Worm (Caenorhabditis elegans): ENCODE results near the gene mig-17.

The mig-17 gene

DNA sequence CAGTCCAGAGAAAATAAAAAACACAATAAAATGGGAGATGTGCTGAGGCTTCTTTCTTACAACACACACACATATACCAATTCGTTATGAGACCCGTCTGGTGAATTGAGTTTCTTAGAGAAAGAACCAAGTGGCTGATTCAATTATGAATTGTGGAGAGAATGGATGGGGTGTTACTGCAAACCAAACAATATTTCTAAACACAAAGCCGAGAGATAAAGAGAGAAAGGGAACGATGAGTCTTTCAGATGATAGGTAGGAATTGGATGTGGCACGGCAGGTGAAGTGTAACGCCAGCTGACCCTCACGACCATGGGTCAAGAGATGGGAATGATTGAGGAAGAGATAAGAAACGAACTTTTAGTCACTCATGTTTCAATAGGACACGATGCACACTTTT is at the start of gene mig-17:
Gene mig-17 (plus strand): TSS at position 389 of the 400 bp plus-strand sequence.
- TF ChIP-seq tra-1 (GFP tag; IDR thresholded peaks at IDR 0.05) (no peak), ama-1 (optimal IDR thresholded peaks at IDR 0.05) (no peak), mdt-29 (GFP tag; IDR thresholded peaks at IDR 0.05) (no peak), ceh-82 (tag; optimal IDR thresholded peaks at IDR 0.05) (no peak), mxl-2 (GFP tag; conservative IDR thresholded peaks at IDR 0.05) (no peak), T20F7.1 (GFP tag; optimal IDR thresholded peaks at IDR 0.05) (no peak), Y105C5A.15 (GFP tag; IDR thresholded peaks at IDR 0.05) (no peak), dpl-1 (GFP tag; optimal IDR thresholded peaks at IDR 0.05) (no peak), spr-1 (tag; optimal IDR thresholded peaks at IDR 0.05) (no peak), lin-29 (GFP tag; IDR thresholded peaks at IDR 0.05) (no peak), ceh-62 (tag; optimal IDR thresholded peaks at IDR 0.05) (no peak), F37D6.2 (tag; optimal IDR thresholded peaks at IDR 0.05) (no peak), madf-9 (GFP tag; conservative IDR thresholded peaks at IDR 0.05) (no peak), nhr-25 (tag; optimal IDR thresholded peaks at IDR 0.05; ENCODE audit: borderline replicate concordance, insufficient read depth) (no peak), zip-11 (GFP tag; IDR thresholded peaks at IDR 0.05) (no peak), arid-1 (GFP tag; conservative IDR thresholded peaks at IDR 0.05) (no peak), lsy-2 (tag; optimal IDR thresholded peaks at IDR 0.05) (no peak)

DNA sequence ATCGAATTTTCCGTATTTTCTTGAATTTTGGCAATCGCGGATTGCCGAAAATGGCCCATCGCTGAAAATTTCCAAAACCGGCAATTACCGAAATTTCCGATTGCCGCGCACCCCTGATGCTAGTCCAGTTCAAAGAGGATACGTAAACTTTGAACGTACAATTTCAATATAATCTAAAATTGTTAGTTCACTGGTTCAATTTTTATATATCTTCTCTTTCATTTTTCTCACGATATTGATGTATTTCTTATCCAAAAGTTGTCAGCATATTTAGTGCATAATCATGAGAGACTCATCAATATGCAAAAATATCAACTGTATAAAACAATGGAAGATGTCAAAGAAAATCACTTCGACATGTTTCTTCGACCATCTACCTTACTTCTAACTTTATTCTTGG is 47.9 kb upstream of the mig-17 start, which contains the start of gene nas-17:
Gene nas-17 (plus strand): TSS at position 301 of the 400 bp plus-strand sequence.
- TF ChIP-seq ztf-11 (tag; optimal IDR thresholded peaks at IDR 0.05) (no peak), jun-1 (tag; optimal IDR thresholded peaks at IDR 0.05) (no peak), dmd-8 (GFP tag; IDR thresholded peaks at IDR 0.05) (no peak), dve-1 (tag; optimal IDR thresholded peaks at IDR 0.05; ENCODE audit: insufficient read depth) (no peak), nhr-28 (tag; optimal IDR thresholded peaks at IDR 0.05) (no peak), madf-5 (GFP tag; IDR thresholded peaks at IDR 0.05) (no peak), lin-38 (GFP tag; IDR thresholded peaks at IDR 0.05) (no peak), unc-130 (GFP tag; optimal IDR thresholded peaks at IDR 0.05) (no peak), Y48G9A.11 (GFP tag; IDR thresholded peaks at IDR 0.05) (no peak), lin-39 (tag; optimal IDR thresholded peaks at IDR 0.05) (no peak)

DNA sequence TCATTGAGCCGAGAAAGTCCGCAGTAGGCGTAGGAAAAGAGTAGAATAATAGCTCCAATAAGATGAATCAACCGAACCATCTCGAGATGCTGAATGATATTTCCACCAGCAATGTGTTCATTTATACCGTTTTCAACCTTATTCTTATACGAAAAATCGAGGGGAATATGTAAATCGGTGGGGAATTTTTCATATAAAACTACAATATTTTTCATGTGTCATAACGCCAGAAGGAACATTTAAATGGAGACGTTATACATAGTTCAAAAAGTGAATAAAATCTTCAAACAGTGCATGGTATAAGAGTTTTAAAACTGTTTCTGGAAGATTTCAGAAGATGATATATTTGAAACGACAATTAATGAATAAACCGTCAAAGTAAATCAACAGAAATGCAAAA is 43.9 kb upstream of the mig-17 start, which contains the start of gene nas-19:
Gene nas-19 (minus strand): TSS at position 101 of the 400 bp plus-strand sequence.
- TF ChIP-seq nhr-237 (tag; optimal IDR thresholded peaks at IDR 0.05) (no peak), zip-2 (tag; optimal IDR thresholded peaks at IDR 0.05) (no peak), aha-1 (tag) (peak; percentile 66)

DNA sequence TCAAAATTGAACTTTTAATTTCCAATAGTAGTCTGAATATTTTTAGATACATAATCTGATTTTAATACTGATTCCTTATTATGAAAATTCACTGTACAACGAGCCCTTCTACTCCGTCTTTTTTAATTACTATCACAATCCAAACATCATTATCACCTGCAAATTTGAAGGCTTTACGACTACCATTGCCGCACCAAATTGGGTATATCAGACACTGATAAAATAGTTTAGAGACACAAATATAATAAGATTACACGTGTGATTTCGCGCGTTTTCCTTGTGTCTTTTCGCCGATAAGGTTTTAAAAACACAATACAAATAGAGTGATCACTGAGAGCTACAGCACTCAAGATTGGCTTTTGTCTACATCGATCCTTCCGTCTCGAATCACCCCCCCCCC is 43.4 kb upstream of the mig-17 start:
- peak; percentile 21 for TF ChIP-seq mxl-3 (GFP tag; optimal IDR thresholded peaks at IDR 0.05)
- TF ChIP-seq nhr-28 (tag; optimal IDR thresholded peaks at IDR 0.05), result no peak
- no peak for TF ChIP-seq daf-16 (GFP tag; optimal IDR thresholded peaks at IDR 0.05)
- peak; percentile 50 for TF ChIP-seq daf-16 (tag; optimal IDR thresholded peaks at IDR 0.05)
- TF ChIP-seq pqm-1 (tag; optimal IDR thresholded peaks at IDR 0.05), result peak; percentile 34
- no peak for TF ChIP-seq duxl-1 (tag; optimal IDR thresholded peaks at IDR 0.05; ENCODE audit: poor library complexity)

DNA sequence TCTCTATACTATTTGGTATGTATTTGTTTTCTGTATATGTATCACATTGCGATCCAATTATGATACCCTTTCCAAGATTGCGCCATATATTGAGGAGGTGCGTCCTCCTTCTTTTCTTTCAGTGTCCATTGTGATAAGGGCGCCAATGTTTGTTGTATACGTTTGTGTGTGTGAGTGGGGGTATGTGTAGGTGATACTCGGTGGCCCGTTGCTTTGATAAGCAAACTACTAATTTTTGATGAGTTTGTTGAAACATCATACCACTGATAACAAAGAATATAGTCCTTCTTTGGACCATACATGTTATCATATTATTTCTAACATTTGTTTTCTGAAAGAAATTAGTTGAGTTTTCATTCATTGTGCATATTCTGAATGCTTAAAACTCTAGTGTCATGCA is 42.8 kb upstream of the mig-17 start:
- TF ChIP-seq unc-130 (GFP tag; optimal IDR thresholded peaks at IDR 0.05) (no peak), aha-1 (tag) (peak; percentile 44), php-3 (GFP tag; IDR thresholded peaks at IDR 0.05) (0 out of 2 replicates have a peak, but pooled peaks have one; percentile 38), nhr-28 (tag; optimal IDR thresholded peaks at IDR 0.05) (peak; percentile 32), ceh-44 (GFP tag; IDR thresholded peaks at IDR 0.05) (no peak), lin-15B (tag; optimal IDR thresholded peaks at IDR 0.05) (no peak), mxl-3 (GFP tag; optimal IDR thresholded peaks at IDR 0.05) (no peak), dve-1 (tag; optimal IDR thresholded peaks at IDR 0.05; ENCODE audit: insufficient read depth) (peak; percentile 53), daf-16 (GFP tag; optimal IDR thresholded peaks at IDR 0.05) (no peak), daf-16 (tag; optimal IDR thresholded peaks at IDR 0.05) (peak; percentile 76), pqm-1 (tag; optimal IDR thresholded peaks at IDR 0.05) (peak; percentile 64), hlh-11 (tag; optimal IDR thresholded peaks at IDR 0.05) (peak; percentile 55), skn-1 (tag; optimal IDR thresholded peaks at IDR 0.05) (no peak)
